Fruit fly (Drosophila melanogaster): ENCODE measurements around the gene CG32276.

dm6 chr3L:3172445-3172844 lies 26.4 kb downstream of the CG32276 start, which contains the start of gene CG14963:
- TF ChIP-seq CG10348 (GFP tag; IDR thresholded peaks at IDR 0.05) (no peak), CG9948 (tag; optimal IDR thresholded peaks at IDR 0.05) (no peak), CG12605 (GFP tag; IDR thresholded peaks at IDR 0.05) (no peak), Pif1B (GFP tag; optimal IDR thresholded peaks at IDR 0.05) (no peak), Pif1A (GFP tag; optimal IDR thresholded peaks at IDR 0.05) (no peak), CG32121 (GFP tag; IDR thresholded peaks at IDR 0.05) (no peak), fd96Ca (GFP tag; IDR thresholded peaks at IDR 0.05) (no peak)

Measured in whole organism, pupa.